Worm (Caenorhabditis elegans): ENCODE data around the gene snr-6.

snr-6 gene

ce11 chrIII:12445991-12446502 lies 16.6 kb upstream of the snr-6 start, which contains the start of gene Y49E10.18:
TSS of gene Y49E10.18 (minus strand) at chrIII:12446106.
- TF ChIP-seq elt-2 (tag; optimal IDR thresholded peaks at IDR 0.05) (peak; percentile 91), jun-1 (tag; optimal IDR thresholded peaks at IDR 0.05) (peak; percentile 7), nhr-237 (tag; optimal IDR thresholded peaks at IDR 0.05) (no peak), pqm-1 (tag; optimal IDR thresholded peaks at IDR 0.05) (peak; percentile 85)

- TF ChIP-seq unc-39 (tag; optimal IDR thresholded peaks at IDR 0.05) (no peak), elt-2 (tag; optimal IDR thresholded peaks at IDR 0.05) (peak; percentile 92)
Measured at ce11 chrIII:12445223-12445622, 15.8 kb upstream of the snr-6 start.

- TF ChIP-seq eor-1 (tag; optimal IDR thresholded peaks at IDR 0.05) (no peak), ceh-82 (tag; optimal IDR thresholded peaks at IDR 0.05) (no peak), pha-4 (tag; optimal IDR thresholded peaks at IDR 0.05) (no peak), egl-5 (tag; optimal IDR thresholded peaks at IDR 0.05) (no peak), unc-62 (GFP tag; optimal IDR thresholded peaks at IDR 0.05) (no peak), nfya-1 (tag; optimal IDR thresholded peaks at IDR 0.05; ENCODE audit: insufficient read depth) (peak; percentile 80)
Measured at ce11 chrIII:12443880-12444279, 14.5 kb upstream of the snr-6 start.

- no peak for TF ChIP-seq zag-1 (tag; optimal IDR thresholded peaks at IDR 0.05)
- TF ChIP-seq fkh-10 (GFP tag; optimal IDR thresholded peaks at IDR 0.05) = no peak
- TF ChIP-seq lin-39 (tag; optimal IDR thresholded peaks at IDR 0.05) = no peak
- no peak for TF ChIP-seq pqm-1 (tag; optimal IDR thresholded peaks at IDR 0.05)
- TF ChIP-seq ztf-11 (tag; optimal IDR thresholded peaks at IDR 0.05) = no peak
- TF ChIP-seq elt-3 (tag; optimal IDR thresholded peaks at IDR 0.05) = no peak
- no peak for TF ChIP-seq ceh-82 (tag; optimal IDR thresholded peaks at IDR 0.05)
- no peak for TF ChIP-seq egl-27 (tag; optimal IDR thresholded peaks at IDR 0.05)
- TF ChIP-seq nhr-237 (tag; optimal IDR thresholded peaks at IDR 0.05) = no peak
- no peak for TF ChIP-seq snpc-4 (tag; optimal IDR thresholded peaks at IDR 0.05)
- TF ChIP-seq fkh-2 (tag; optimal IDR thresholded peaks at IDR 0.05) = no peak
- TF ChIP-seq hmg-11 (tag; optimal IDR thresholded peaks at IDR 0.05) = no peak
- TF ChIP-seq unc-62 (GFP tag; optimal IDR thresholded peaks at IDR 0.05) = no peak
- TF ChIP-seq nhr-23 (tag; optimal IDR thresholded peaks at IDR 0.05) = no peak
- TF ChIP-seq lin-15B (tag; optimal IDR thresholded peaks at IDR 0.05) = no peak
- TF ChIP-seq elt-1 (tag; optimal IDR thresholded peaks at IDR 0.05) = no peak
- no peak for TF ChIP-seq ama-1 (optimal IDR thresholded peaks at IDR 0.05)
- no peak for TF ChIP-seq ZK546.5 (tag; optimal IDR thresholded peaks at IDR 0.05)
- no peak for TF ChIP-seq ceh-28 (tag; optimal IDR thresholded peaks at IDR 0.05)
- TF ChIP-seq daf-12 (tag; optimal IDR thresholded peaks at IDR 0.05) = no peak
Measured at ce11 chrIII:12439056-12439455, 9.6 kb upstream of the snr-6 start.

- TF ChIP-seq nhr-23 (tag; optimal IDR thresholded peaks at IDR 0.05) (no peak), elt-3 (tag; optimal IDR thresholded peaks at IDR 0.05) (no peak), nfya-1 (tag; optimal IDR thresholded peaks at IDR 0.05; ENCODE audit: insufficient read depth) (no peak), aly-2 (tag; optimal IDR thresholded peaks at IDR 0.05) (no peak), elt-2 (tag; optimal IDR thresholded peaks at IDR 0.05) (no peak), ztf-11 (tag; optimal IDR thresholded peaks at IDR 0.05) (no peak), nhr-76 (tag; optimal IDR thresholded peaks at IDR 0.05) (no peak), pqm-1 (tag; optimal IDR thresholded peaks at IDR 0.05) (no peak), R02D3.7 (tag; optimal IDR thresholded peaks at IDR 0.05) (no peak), ama-1 (optimal IDR thresholded peaks at IDR 0.05) (no peak), egl-27 (tag; optimal IDR thresholded peaks at IDR 0.05) (no peak), nhr-77 (tag; optimal IDR thresholded peaks at IDR 0.05) (no peak), nhr-67 (tag; optimal IDR thresholded peaks at IDR 0.05) (no peak), hmg-11 (tag; optimal IDR thresholded peaks at IDR 0.05) (no peak), ceh-16 (tag; optimal IDR thresholded peaks at IDR 0.05) (no peak), ztf-4 (tag; optimal IDR thresholded peaks at IDR 0.05) (no peak), lin-15B (tag; optimal IDR thresholded peaks at IDR 0.05) (no peak)
Measured at ce11 chrIII:12437020-12437419, 7.6 kb upstream of the snr-6 start.
